Fruit fly (Drosophila melanogaster) whole organism: Measurements from ENCODE around the gene Qsox2.

Experiments
- CG8478 ChIP-seq: fragments of >200 bp; optimal IDR thresholded peaks from 2 replicates; lab custom pipeline; 2018; ENCODE audit warnings: inconsistent platforms
- Dll ChIP-seq: fragments of >200 bp; optimal IDR thresholded peaks from 2 replicates; lab custom pipeline; 2017
- EcR ChIP-seq, 2 experiments: fragments of >200 bp; optimal IDR thresholded peaks; 2 replicates each; lab custom pipeline; 2017; ENCODE audit warnings: missing biosample characterization in 2 of 2, missing genetic modification characterization in 2 of 2, missing genetic modification reagents in 2 of 2
- pan ChIP-seq: fragments of >200 bp; optimal IDR thresholded peaks from 2 replicates; lab custom pipeline; 2017
- psq ChIP-seq: fragments of >200 bp; optimal IDR thresholded peaks from 2 replicates; lab custom pipeline; 2017
- usp ChIP-seq: fragments of >200 bp; optimal IDR thresholded peaks from 2 replicates; lab custom pipeline; 2017; ENCODE audit warnings: missing biosample characterization, missing genetic modification characterization, mixed read lengths

dm6 chr3R:21945754-21946153 is 32.2 kb downstream of the Qsox2 start:
- TF ChIP-seq psq (lab: Kevin White, UChicago): no peak
- TF ChIP-seq pan (lab: Kevin White, UChicago): no peak
- no peak for TF ChIP-seq EcR (GFP tag; optimal IDR thresholded peaks at IDR 0.05; lab: Kevin White, UChicago)
- no peak for TF ChIP-seq CG8478
- no peak for TF ChIP-seq usp (GFP tag; lab: Kevin White, UChicago)
- no peak for TF ChIP-seq Dll (lab: Kevin White, UChicago)
